Worm (Caenorhabditis elegans) whole organism, L4 larva: ENCODE results near the gene pqn-73.

Experiments used
- fkh-10 ChIP-seq: fragments of 150-350 bp; optimal IDR thresholded peaks from 2 replicates; lab custom pipeline; 2014; ENCODE audit warnings: missing biosample characterization, missing genetic modification reagents, missing genetic modification characterization
- nhr-25 ChIP-seq: sonication (generic microtip); optimal IDR thresholded peaks from 2 replicates; lab custom pipeline; 2017; ENCODE audit warnings: missing genetic modification characterization, mild to moderate bottlenecking, missing compliant biosample characterization, antibody characterized with exemption, moderate library complexity, borderline replicate concordance; ENCODE audit not compliant: insufficient read depth
- nhr-6 ChIP-seq: fragments of 150-350 bp; optimal IDR thresholded peaks from 2 replicates; lab custom pipeline; 2014; ENCODE audit warnings: missing biosample characterization, missing genetic modification characterization
- nhr-76 ChIP-seq: fragments of 150-350 bp; optimal IDR thresholded peaks from 2 replicates; lab custom pipeline; 2014; ENCODE audit warnings: missing biosample characterization, missing genetic modification characterization
- sdz-12 ChIP-seq: fragments of 200-800 bp; sonication (Bioruptor generic); optimal IDR thresholded peaks from 2 replicates; lab custom pipeline; 2018; ENCODE audit warnings: mild to moderate bottlenecking, missing genetic modification characterization, missing compliant biosample characterization
- snpc-4 ChIP-seq: fragments of 150-350 bp; optimal IDR thresholded peaks from 2 replicates; lab custom pipeline; 2014; ENCODE audit warnings: missing biosample characterization, missing genetic modification characterization
- tag-97 ChIP-seq: fragments of 200-800 bp; sonication (Bioruptor generic); IDR thresholded peaks from 2 replicates; pipeline ENCODE4 v1.3.6; 2022; ENCODE audit warnings: missing genetic modification characterization, missing compliant biosample characterization
- ztf-11 ChIP-seq: fragments of 150-350 bp; optimal IDR thresholded peaks from 2 replicates; lab custom pipeline; 2014; ENCODE audit warnings: missing biosample characterization, missing genetic modification characterization

ce11 chrII:8559188-8559587 lies 18.7 kb downstream of the pqn-73 start:
- TF ChIP-seq fkh-10 (peak; percentile 99), ztf-11 (tag; lab: Kevin White, UChicago) (no peak), snpc-4 (no peak), sdz-12 (GFP tag; lab: Kevin White, UChicago) (no peak), nhr-76 (no peak), nhr-6 (tag; lab: Kevin White, UChicago) (no peak), tag-97 (no peak), nhr-25 (tag; lab: Kevin White, UChicago) (no peak)
